Worm (Caenorhabditis elegans) whole organism, L2 larva: Measurements from ENCODE around the gene srw-43.

Experiments used
- C34F6.9 ChIP-seq: fragments of 150-350 bp; optimal IDR thresholded peaks from 2 replicates; lab custom pipeline; 2014; ENCODE audit warnings: missing biosample characterization, missing genetic modification characterization
- F13H6.1 ChIP-seq: sonication (generic microtip); optimal IDR thresholded peaks from 2 replicates; lab custom pipeline; 2016; ENCODE audit warnings: missing genetic modification characterization, missing compliant biosample characterization
- R02D3.7 ChIP-seq: fragments of 150-350 bp; optimal IDR thresholded peaks from 2 replicates; lab custom pipeline; 2014; ENCODE audit warnings: missing biosample characterization, missing genetic modification characterization
- ZK546.5 ChIP-seq: sonication (generic microtip); optimal IDR thresholded peaks from 2 replicates; lab custom pipeline; 2017; ENCODE audit warnings: missing biosample characterization, missing genetic modification characterization
- alr-1 ChIP-seq: fragments of 150-350 bp; optimal IDR thresholded peaks from 2 replicates; lab custom pipeline; 2014; ENCODE audit warnings: missing biosample characterization, missing genetic modification characterization
- ama-1 ChIP-seq: fragments of 150-350 bp; optimal IDR thresholded peaks from 2 replicates; lab custom pipeline; 2018; ENCODE audit warnings: inconsistent platforms
- blmp-1 ChIP-seq: sonication (generic microtip); optimal IDR thresholded peaks from 2 replicates; lab custom pipeline; 2017; ENCODE audit warnings: missing genetic modification characterization, mild to moderate bottlenecking, missing compliant biosample characterization, antibody characterized with exemption, moderate library complexity; ENCODE audit not compliant: insufficient read depth
- ceh-16 ChIP-seq: fragments of 150-350 bp; optimal IDR thresholded peaks from 2 replicates; lab custom pipeline; 2014; ENCODE audit warnings: missing biosample characterization, missing genetic modification characterization
- crh-2 ChIP-seq: sonication (generic microtip); optimal IDR thresholded peaks from 2 replicates; lab custom pipeline; 2017; ENCODE audit warnings: missing biosample characterization, missing genetic modification characterization
- dmd-4 ChIP-seq: sonication (generic microtip); optimal IDR thresholded peaks from 2 replicates; lab custom pipeline; 2017; ENCODE audit warnings: missing biosample characterization, missing genetic modification characterization
- egl-27 ChIP-seq: sonication (generic microtip); optimal IDR thresholded peaks from 3 replicates; lab custom pipeline; 2017; ENCODE audit warnings: missing biosample characterization, missing genetic modification reagents, missing genetic modification characterization
- elt-3 ChIP-seq: sonication (generic microtip); optimal IDR thresholded peaks from 2 replicates; lab custom pipeline; 2017; ENCODE audit warnings: missing biosample characterization, missing genetic modification characterization
- fos-1 ChIP-seq: fragments of 150-350 bp; optimal IDR thresholded peaks from 2 replicates; lab custom pipeline; 2014; ENCODE audit warnings: missing biosample characterization, missing genetic modification characterization
- gmeb-1 ChIP-seq: fragments of 150-350 bp; optimal IDR thresholded peaks from 2 replicates; lab custom pipeline; 2014; ENCODE audit warnings: missing biosample characterization, missing genetic modification characterization
- lin-13 ChIP-seq: fragments of 150-350 bp; optimal IDR thresholded peaks from 2 replicates; lab custom pipeline; 2014; ENCODE audit warnings: missing biosample characterization, missing genetic modification reagents, missing genetic modification characterization
- lin-39 ChIP-seq: fragments of 150-350 bp; optimal IDR thresholded peaks from 2 replicates; lab custom pipeline; 2014; ENCODE audit warnings: missing biosample characterization, missing genetic modification reagents, missing genetic modification characterization
- lsy-2 ChIP-seq, 2 experiments: fragments of 150-350 bp in 1 of 2; sonication (generic microtip) in 1 of 2; optimal IDR thresholded peaks; 2 replicates each; lab custom pipeline; 2014 to 2017; ENCODE audit warnings: missing biosample characterization in 2 of 2, missing genetic modification characterization in 2 of 2
- mab-5 ChIP-seq: fragments of 150-350 bp; optimal IDR thresholded peaks from 2 replicates; lab custom pipeline; 2014; ENCODE audit warnings: missing biosample characterization, missing genetic modification characterization
- mbf-1 ChIP-seq: sonication (generic microtip); optimal IDR thresholded peaks from 2 replicates; lab custom pipeline; 2017; ENCODE audit warnings: missing biosample characterization, missing genetic modification characterization
- nhr-10 ChIP-seq: sonication (generic microtip); optimal IDR thresholded peaks from 2 replicates; lab custom pipeline; 2017; ENCODE audit warnings: missing biosample characterization, missing genetic modification characterization
- nhr-11 ChIP-seq: fragments of 150-350 bp; optimal IDR thresholded peaks from 2 replicates; lab custom pipeline; 2014; ENCODE audit warnings: missing biosample characterization, missing genetic modification characterization
- nhr-129 ChIP-seq: fragments of 150-350 bp; optimal IDR thresholded peaks from 2 replicates; lab custom pipeline; 2014; ENCODE audit warnings: missing biosample characterization, missing genetic modification characterization
- nhr-21 ChIP-seq: fragments of 150-350 bp; optimal IDR thresholded peaks from 2 replicates; lab custom pipeline; 2014; ENCODE audit warnings: missing biosample characterization, missing genetic modification characterization
- nhr-23 ChIP-seq: fragments of 150-350 bp; optimal IDR thresholded peaks from 2 replicates; lab custom pipeline; 2014; ENCODE audit warnings: missing biosample characterization, missing genetic modification reagents, missing genetic modification characterization
- nhr-237 ChIP-seq: fragments of 150-350 bp; optimal IDR thresholded peaks from 2 replicates; lab custom pipeline; 2014; ENCODE audit warnings: missing biosample characterization, missing genetic modification characterization
- nhr-25 ChIP-seq: fragments of 150-350 bp; sonication (generic microtip); optimal IDR thresholded peaks from 3 replicates; lab custom pipeline; 2014; ENCODE audit warnings: missing biosample characterization, missing genetic modification characterization
- nhr-6 ChIP-seq: fragments of 150-350 bp; optimal IDR thresholded peaks from 2 replicates; lab custom pipeline; 2014; ENCODE audit warnings: missing biosample characterization, missing genetic modification characterization
- peb-1 ChIP-seq: fragments of 150-350 bp; optimal IDR thresholded peaks from 2 replicates; lab custom pipeline; 2014; ENCODE audit warnings: missing biosample characterization, missing genetic modification characterization
- skn-1 ChIP-seq: sonication (generic microtip); optimal IDR thresholded peaks from 2 replicates; lab custom pipeline; 2017; ENCODE audit warnings: missing biosample characterization, missing genetic modification characterization
- sma-3 ChIP-seq: sonication (generic microtip); optimal IDR thresholded peaks from 2 replicates; lab custom pipeline; 2016; ENCODE audit warnings: missing genetic modification reagents, missing genetic modification characterization, missing compliant biosample characterization
- sma-9 ChIP-seq, 2 experiments: fragments of 150-350 bp in 1 of 2; sonication (generic microtip) in 1 of 2; optimal IDR thresholded peaks; 2 replicates each; lab custom pipeline; 2014 to 2016; ENCODE audit warnings: missing genetic modification characterization in 2 of 2, mild to moderate bottlenecking in 1 of 2, missing biosample characterization in 1 of 2, missing compliant biosample characterization in 1 of 2, missing genetic modification reagents in 1 of 2, moderate library complexity in 1 of 2
- snpc-4 ChIP-seq: fragments of 150-350 bp; optimal IDR thresholded peaks from 2 replicates; lab custom pipeline; 2014; ENCODE audit warnings: missing biosample characterization, missing genetic modification characterization
- zag-1 ChIP-seq: fragments of 150-350 bp; optimal IDR thresholded peaks from 2 replicates; lab custom pipeline; 2014; ENCODE audit warnings: missing biosample characterization, missing genetic modification characterization
- ztf-1 ChIP-seq: fragments of 200-800 bp; sonication (Bioruptor generic); conservative IDR thresholded peaks from 2 replicates; pipeline ENCODE4 v1.3.6; 2022; ENCODE audit warnings: missing genetic modification characterization, missing compliant biosample characterization
- ztf-11 ChIP-seq: sonication (generic microtip); optimal IDR thresholded peaks from 2 replicates; lab custom pipeline; 2017; ENCODE audit warnings: missing biosample characterization, missing genetic modification characterization
- ztf-4 ChIP-seq: fragments of 150-350 bp; optimal IDR thresholded peaks from 2 replicates; lab custom pipeline; 2014; ENCODE audit warnings: missing biosample characterization, missing genetic modification characterization

srw-43 gene

DNA sequence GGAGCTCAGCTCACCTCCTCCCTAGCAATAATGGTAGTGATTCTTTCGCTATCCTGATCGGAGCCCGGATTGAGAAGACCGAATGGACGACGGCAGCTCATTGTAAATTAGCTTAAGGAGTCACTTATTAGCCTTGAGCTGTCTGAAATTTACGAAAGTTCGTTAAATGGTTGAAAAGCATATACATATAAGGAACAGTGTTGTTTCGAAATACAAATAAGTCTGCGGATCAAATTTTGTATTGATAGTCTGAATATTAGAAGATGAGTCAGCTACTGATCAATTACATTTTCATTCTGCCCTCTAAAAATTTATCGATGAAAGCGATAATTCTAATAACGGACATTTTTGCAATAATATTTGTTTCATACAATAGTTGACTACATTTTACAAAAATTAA lies 19.2 kb upstream of the srw-43 start, which contains the start of gene F14F8.14:
F14F8.14 (minus strand) TSS at position 101 of the 400 bp plus-strand sequence.
- no peak for TF ChIP-seq egl-27
- TF ChIP-seq nhr-11, result no peak
- TF ChIP-seq lin-39 (tag; lab: Kevin White, UChicago), result no peak
- no peak for TF ChIP-seq skn-1

DNA sequence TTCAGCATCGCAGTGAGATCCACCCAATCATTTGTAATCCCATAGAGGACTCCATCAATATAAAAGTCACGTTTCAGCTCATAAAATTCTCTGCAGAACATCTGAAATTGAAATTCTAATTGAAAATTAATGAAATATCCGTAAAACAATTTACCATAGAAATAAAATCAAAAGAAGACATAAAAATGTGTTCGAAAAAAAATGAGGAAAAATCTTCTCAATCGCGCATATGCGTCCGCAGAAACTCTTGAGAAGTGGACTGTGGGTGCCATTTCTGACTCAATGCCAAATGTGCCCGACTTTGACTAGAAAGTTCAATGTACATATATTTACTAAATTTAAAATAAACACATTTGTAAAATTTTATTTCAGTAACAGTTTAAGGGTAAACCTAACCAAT lies 17.4 kb upstream of the srw-43 start, which contains the start of gene F14F8.9:
F14F8.9 (minus strand) TSS at position 101 of the 400 bp plus-strand sequence.
- TF ChIP-seq snpc-4 (tag; lab: Kevin White, UChicago), result no peak

DNA sequence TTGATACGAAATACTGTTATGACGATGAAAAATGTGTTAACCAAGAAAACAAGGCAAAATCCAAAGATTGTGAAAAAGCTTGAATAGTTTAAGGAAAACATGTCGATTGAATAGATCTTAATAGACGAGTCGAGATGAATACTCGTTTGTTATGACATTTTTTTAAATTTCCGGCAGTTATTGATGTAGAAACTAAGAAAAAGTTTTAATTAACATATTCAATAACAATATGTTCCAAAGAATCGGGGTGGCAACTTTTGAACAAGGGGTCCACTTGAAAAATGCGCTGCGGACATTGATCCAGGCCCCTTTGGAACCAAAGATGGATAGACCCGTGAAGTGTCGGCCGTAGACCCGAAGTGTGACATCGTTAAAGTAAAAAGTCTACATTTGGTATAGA lies 14.6 kb upstream of the srw-43 start, which contains the start of gene str-61:
str-61 (minus strand) TSS at position 101 of the 400 bp plus-strand sequence.
- TF ChIP-seq peb-1 (tag; lab: Kevin White, UChicago), result no peak
- TF ChIP-seq ztf-11, result no peak
- TF ChIP-seq R02D3.7, result no peak

DNA sequence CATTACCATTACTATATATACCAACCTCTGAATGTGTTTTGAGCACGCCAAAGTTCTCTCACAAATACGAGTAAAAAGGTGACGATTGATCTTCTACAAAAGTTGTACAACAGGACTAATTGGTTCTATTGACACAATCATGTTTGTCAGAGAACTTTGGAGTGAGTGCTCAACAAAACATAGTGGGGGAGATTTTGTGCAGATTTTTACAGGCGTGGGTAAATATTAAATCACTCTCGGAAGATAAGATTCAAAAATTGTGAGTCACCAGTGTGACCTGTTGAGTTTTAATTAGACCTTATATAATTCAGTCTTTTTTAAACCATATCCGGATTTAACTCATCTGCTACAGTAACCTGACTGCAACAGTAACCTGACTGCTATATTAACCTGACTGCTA lies 13.6 kb upstream of the srw-43 start, which contains the start of gene F14F8.8:
F14F8.8 (minus strand) TSS at position 101 of the 400 bp plus-strand sequence.
- TF ChIP-seq R02D3.7, result no peak
- TF ChIP-seq nhr-10 (tag; lab: Kevin White, UChicago), result no peak
- TF ChIP-seq nhr-23 (tag; lab: Kevin White, UChicago), result no peak
- TF ChIP-seq snpc-4 (tag; lab: Kevin White, UChicago), result no peak
- no peak for TF ChIP-seq nhr-21 (tag; lab: Kevin White, UChicago)

DNA sequence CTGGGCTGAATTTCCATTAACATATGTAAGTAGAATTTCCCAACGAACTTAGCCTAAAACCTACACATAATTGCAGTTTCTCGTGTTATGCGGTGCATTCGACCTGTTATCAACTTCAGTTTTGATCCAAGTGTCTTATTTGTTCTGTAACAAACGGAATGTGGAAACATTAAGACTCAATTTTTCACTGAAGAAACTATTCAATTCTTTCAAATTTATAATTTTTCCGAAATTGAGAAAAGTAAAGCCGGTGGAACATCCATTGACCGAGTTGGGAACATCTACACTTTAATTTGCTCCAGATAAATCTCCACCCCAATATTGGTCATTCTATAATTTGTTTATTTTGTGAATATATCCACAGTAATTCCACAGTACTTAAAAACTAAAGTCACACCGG lies 11.4 kb upstream of the srw-43 start:
- TF ChIP-seq ZK546.5 (tag; lab: Kevin White, UChicago) (no peak), crh-2 (no peak), nhr-25 (tag; lab: Kevin White, UChicago) (no peak), egl-27 (no peak), sma-9 (GFP tag; optimal IDR thresholded peaks at IDR 0.05; lab: Kevin White, UChicago) (no peak), sma-9 (tag; optimal IDR thresholded peaks at IDR 0.05; lab: Kevin White, UChicago) (no peak), skn-1 (no peak), blmp-1 (tag; lab: Kevin White, UChicago) (no peak), nhr-237 (tag; lab: Kevin White, UChicago) (no peak), sma-3 (no peak), R02D3.7 (no peak), F13H6.1 (tag; lab: Kevin White, UChicago) (no peak), peb-1 (tag; lab: Kevin White, UChicago) (no peak), nhr-23 (tag; lab: Kevin White, UChicago) (no peak), ztf-4 (no peak), nhr-6 (tag; lab: Kevin White, UChicago) (no peak), nhr-10 (tag; lab: Kevin White, UChicago) (no peak), ama-1 (lab: Kevin White, UChicago) (no peak), zag-1 (tag; lab: Kevin White, UChicago) (no peak), ztf-11 (no peak), lin-39 (tag; lab: Kevin White, UChicago) (no peak)

DNA sequence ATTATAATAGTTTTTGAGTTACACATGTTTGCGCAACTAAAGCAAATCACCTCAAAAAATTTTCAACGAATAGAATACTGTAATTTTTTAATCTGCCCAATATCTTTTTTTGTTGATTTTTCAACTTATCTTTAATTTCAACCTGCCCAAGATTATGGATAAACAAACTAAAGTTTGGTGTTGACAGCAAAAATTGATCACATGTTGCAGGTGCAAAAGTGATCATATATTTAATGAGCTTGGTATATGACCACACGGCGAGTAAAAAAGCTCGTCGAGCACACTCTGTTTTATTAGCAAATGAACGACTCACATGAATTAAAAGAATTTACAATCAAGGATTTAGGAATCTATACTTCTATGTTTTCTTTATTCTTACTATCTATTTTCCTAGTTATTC lies 10.3 kb upstream of the srw-43 start, which contains the start of gene srz-1:
srz-1 (plus strand) TSS at position 301 of the 400 bp plus-strand sequence.
- TF ChIP-seq dmd-4 (tag; lab: Kevin White, UChicago) (no peak), C34F6.9 (tag; lab: Kevin White, UChicago) (no peak), mbf-1 (tag; lab: Kevin White, UChicago) (no peak), lin-39 (tag; lab: Kevin White, UChicago) (no peak), lin-13 (no peak), nhr-237 (tag; lab: Kevin White, UChicago) (no peak), skn-1 (no peak), sma-3 (no peak), elt-3 (no peak), gmeb-1 (tag; lab: Kevin White, UChicago) (no peak), ztf-11 (no peak), lsy-2 (tag; optimal IDR thresholded peaks at IDR 0.05; lab: Kevin White, UChicago) (no peak), ztf-1 (GFP tag; lab: Robert Waterston, UW) (no peak), mab-5 (no peak), ceh-16 (no peak), nhr-129 (tag; lab: Kevin White, UChicago) (no peak), fos-1 (tag; lab: Kevin White, UChicago) (no peak), zag-1 (tag; lab: Kevin White, UChicago) (no peak), ama-1 (lab: Kevin White, UChicago) (no peak), alr-1 (tag; lab: Kevin White, UChicago) (no peak)
